Fruit fly (Drosophila melanogaster): Measurements from ENCODE around the gene CG9213.

Gene CG9213

DNA sequence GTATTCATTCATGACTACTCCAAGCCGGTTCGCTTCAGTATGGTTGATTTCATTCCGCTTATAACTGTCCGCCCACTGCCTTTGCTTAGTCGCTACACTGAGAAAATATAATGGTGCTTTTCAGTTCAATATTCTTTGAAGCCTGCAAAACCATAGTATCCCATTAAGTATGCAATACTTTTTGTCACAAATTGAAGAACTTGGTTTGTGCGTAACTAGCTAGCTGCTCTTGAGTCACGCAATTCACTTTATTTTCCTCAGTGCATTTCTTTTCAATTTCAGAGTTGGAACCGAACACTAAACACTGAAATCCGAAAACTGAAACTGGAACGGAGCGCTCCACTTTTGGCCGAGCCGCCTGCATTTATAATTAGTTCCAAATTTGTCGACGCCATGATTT is 25.4 kb upstream of the CG9213 start:
- TF ChIP-seq h (GFP tag; optimal IDR thresholded peaks at IDR 0.05), result peak; percentile 24
- peak; percentile 36 for TF ChIP-seq HLH106 (tag; optimal IDR thresholded peaks at IDR 0.05)
- no peak for TF ChIP-seq OdsH (GFP tag; optimal IDR thresholded peaks at IDR 0.05)
- peak in 1 of 2 experiments; percentile 22 for TF ChIP-seq foxo (GFP tag; optimal IDR thresholded peaks at IDR 0.05)
- TF ChIP-seq N (GFP tag; optimal IDR thresholded peaks at IDR 0.05), result no peak
- TF ChIP-seq ey (GFP tag; optimal IDR thresholded peaks at IDR 0.05), result peak; percentile 7
- TF ChIP-seq fru (GFP tag; optimal IDR thresholded peaks at IDR 0.05), result peak; percentile 4

DNA sequence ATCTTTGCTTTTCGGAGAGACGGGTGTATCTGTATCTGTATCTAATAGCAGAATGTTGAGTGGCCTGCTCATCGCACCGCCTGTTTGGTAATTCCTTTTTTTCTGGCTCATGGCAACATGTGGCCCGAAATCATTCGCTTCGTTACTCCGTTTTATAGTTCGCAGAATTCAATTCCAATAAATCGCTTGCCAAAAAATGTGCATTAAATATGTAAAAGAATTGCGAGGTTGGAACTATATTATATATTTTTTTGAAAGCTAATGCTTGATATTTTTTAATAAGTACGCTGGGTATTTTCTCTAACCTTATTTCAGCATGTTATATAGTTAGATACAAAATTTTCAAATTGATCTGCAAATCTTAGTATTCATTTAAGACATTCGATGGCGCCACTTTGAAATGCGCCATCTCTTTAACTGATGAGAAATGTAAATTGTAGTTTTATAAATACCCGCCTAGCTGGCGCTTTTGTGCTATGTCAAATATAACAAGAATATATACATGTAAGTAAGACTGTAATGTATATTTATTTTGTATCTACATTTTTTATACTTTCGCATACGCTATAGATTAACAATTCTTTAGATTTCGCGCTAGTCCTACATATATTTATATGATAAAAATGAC is 20.0 kb upstream of the CG9213 start:
- TF ChIP-seq brk (GFP tag; optimal IDR thresholded peaks at IDR 0.05), result peak; percentile 28
- peak; percentile 13 for TF ChIP-seq h (GFP tag; optimal IDR thresholded peaks at IDR 0.05)
- TF ChIP-seq Myc (optimal IDR thresholded peaks at IDR 0.05), result peak; percentile 68
- TF ChIP-seq Jra (GFP tag; optimal IDR thresholded peaks at IDR 0.05), result no peak
- TF ChIP-seq Sp1 (GFP tag; optimal IDR thresholded peaks at IDR 0.05), result no peak
- TF ChIP-seq foxo (GFP tag; optimal IDR thresholded peaks at IDR 0.05), result peak in 1 of 2 experiments; percentile 20
- peak; percentile 27 for TF ChIP-seq HLH106 (tag; optimal IDR thresholded peaks at IDR 0.05)
- peak; percentile 32 for TF ChIP-seq Hnf4 (GFP tag; optimal IDR thresholded peaks at IDR 0.05)
- TF ChIP-seq rgr (GFP tag; optimal IDR thresholded peaks at IDR 0.05), result peak; percentile 19
- no peak for TF ChIP-seq pan (optimal IDR thresholded peaks at IDR 0.05)

DNA sequence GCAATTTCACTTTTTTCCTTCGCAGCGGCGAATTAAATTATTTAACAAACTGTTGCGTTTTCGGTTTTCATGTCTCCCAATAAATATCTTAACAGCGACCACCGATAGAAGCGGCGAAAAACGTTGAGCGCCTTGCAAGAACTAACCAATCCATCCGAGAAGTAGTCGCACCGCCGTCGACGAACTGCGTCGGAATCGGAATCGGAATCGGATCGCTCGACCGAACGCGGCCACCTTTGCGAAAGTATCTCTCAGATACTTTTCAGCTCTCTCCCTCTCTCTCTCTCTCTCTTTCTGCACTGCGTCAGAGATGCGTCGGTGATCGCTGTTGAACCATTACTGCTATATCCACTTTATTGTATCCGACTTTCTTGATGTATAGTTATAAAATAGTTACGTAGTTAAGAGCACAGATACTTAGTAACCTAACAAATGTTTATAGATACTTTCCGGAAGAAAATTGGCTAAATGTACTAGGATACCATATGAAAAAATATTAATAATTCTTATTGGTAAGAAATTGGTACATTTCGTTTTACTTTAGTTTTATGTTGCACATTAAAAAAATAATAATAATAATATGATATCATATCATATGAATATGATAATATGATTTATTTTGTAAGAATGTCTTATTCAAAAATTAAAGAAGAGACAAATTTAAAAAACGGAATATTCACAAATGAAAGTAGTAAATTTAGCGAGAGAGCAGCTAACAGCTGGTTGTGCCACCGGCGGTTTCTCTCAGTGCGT is 19.3 kb upstream of the CG9213 start, which contains the start of gene Chsy:
Gene Chsy (minus strand): TSS at position 58 of the 753 bp plus-strand sequence.
- peak; percentile 14 for TF ChIP-seq OdsH (GFP tag; optimal IDR thresholded peaks at IDR 0.05)
- peak; percentile 60 for TF ChIP-seq Myc (optimal IDR thresholded peaks at IDR 0.05)
- TF ChIP-seq dl (GFP tag; optimal IDR thresholded peaks at IDR 0.05; ENCODE audit: insufficient read depth in 1 of 2, partially characterized antibody in 2 of 2), result peak; percentile 40 to 90
- TF ChIP-seq GATAd (GFP tag; optimal IDR thresholded peaks at IDR 0.05), result no peak
- TF ChIP-seq br (GFP tag; optimal IDR thresholded peaks at IDR 0.05), result peak; percentile 20
- TF ChIP-seq woc (GFP tag; optimal IDR thresholded peaks at IDR 0.05), result peak; percentile 31
- TF ChIP-seq sv (GFP tag; optimal IDR thresholded peaks at IDR 0.05), result no peak
- peak; percentile 81 for TF ChIP-seq Dif (GFP tag; optimal IDR thresholded peaks at IDR 0.05; ENCODE audit: partially characterized antibody)
- TF ChIP-seq Hnf4 (GFP tag; optimal IDR thresholded peaks at IDR 0.05), result no peak
- peak; percentile 5 for TF ChIP-seq Hr83 (GFP tag; optimal IDR thresholded peaks at IDR 0.05; ENCODE audit: poor library complexity, severe bottlenecking)
- peak; percentile 44 for TF ChIP-seq Sp1 (GFP tag; optimal IDR thresholded peaks at IDR 0.05)
- no peak for TF ChIP-seq jim (GFP tag; optimal IDR thresholded peaks at IDR 0.05)
- peak; percentile 40 for TF ChIP-seq HLH106 (tag; optimal IDR thresholded peaks at IDR 0.05)
- TF ChIP-seq Jra (GFP tag; optimal IDR thresholded peaks at IDR 0.05), result no peak
- TF ChIP-seq psq (GFP tag; optimal IDR thresholded peaks at IDR 0.05), result peak; percentile 15

DNA sequence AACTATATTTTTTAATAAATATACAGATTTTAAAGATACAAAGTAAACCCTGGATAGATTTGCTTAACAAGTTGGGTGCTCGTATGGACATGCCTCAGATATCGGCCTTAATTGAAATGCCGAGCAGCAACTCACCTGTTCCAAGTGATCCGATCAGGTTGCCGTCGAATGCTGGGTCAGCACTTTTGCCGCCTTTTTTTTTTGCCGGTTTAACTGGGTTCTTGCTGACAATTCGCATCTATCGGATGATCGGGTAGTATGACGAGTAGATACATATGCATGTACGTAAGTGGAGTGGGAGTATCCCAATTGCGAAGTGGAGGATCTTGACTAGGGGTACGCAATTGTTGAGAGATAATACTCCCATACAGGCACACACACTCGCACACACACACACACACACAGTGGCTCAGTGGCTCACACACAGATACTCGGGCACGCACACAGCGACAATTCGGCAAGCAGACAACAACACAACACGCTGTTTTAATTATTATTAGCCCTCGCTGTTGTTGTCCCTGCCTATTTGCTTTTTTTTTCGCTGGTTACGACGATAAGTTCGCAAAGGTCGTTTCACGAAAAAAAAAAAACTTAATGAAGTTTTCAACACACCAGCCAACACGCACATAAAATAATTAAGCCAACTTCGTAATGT is 18.6 kb upstream of the CG9213 start:
- TF ChIP-seq br (GFP tag; optimal IDR thresholded peaks at IDR 0.05) (no peak), Hr83 (GFP tag; optimal IDR thresholded peaks at IDR 0.05; ENCODE audit: poor library complexity, severe bottlenecking) (peak; percentile 9), Hr78 (GFP tag; optimal IDR thresholded peaks at IDR 0.05) (no peak), tai (GFP tag; optimal IDR thresholded peaks at IDR 0.05) (no peak)

DNA sequence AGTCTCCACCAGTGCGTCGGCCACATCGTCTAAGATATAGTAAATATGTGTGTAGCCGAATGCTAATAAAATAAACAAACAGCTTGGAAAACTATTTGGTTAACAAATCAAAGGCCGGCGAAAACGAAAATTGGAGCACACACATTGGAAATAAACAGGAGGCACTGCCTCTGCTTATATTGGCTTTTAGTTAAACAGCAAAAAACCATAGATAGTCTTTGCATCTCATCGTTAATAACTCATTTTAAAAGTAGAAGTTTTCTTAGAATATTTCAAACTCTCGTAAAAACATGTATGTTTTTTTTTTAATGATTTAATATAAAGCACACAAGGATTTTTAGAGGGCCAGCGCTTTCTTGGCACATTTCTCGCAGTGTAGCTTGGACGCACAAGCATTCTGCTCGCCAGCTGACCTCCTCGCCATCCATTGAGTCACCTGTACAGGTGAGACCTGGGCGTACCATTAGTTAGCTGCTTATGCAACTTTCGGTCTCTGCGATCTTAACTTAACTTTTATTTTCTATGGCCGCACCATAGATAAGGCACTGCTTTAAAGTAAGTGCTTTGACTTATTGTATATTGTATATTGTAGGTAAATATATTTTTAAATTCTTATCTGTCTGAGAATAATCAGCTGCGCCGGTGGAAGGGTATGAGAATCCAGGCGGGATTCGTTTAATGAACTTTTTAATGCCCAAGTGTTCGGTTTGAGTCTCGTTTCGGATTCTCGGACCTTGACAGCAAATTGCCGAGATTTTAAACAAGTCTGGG is 17.6 kb upstream of the CG9213 start:
- peak; percentile 34 for TF ChIP-seq sv (GFP tag; optimal IDR thresholded peaks at IDR 0.05)
- peak; percentile 4 for TF ChIP-seq OdsH (GFP tag; optimal IDR thresholded peaks at IDR 0.05)
- TF ChIP-seq Hr83 (GFP tag; optimal IDR thresholded peaks at IDR 0.05; ENCODE audit: poor library complexity, severe bottlenecking), result no peak

Measured in whole organism, wandering third instar larva.